Fruit fly (Drosophila melanogaster) whole organism, wandering third instar larva: ENCODE measurements around the gene Naa15-16.

Experiments
- CG9705 ChIP-seq: fragments of 200-800 bp; sonication (Bioruptor generic); optimal IDR thresholded peaks from 2 replicates; lab custom pipeline; 2018; ENCODE audit warnings: missing biosample characterization, mild to moderate bottlenecking, missing genetic modification characterization
- dsf ChIP-seq: sonication (Bioruptor generic); optimal IDR thresholded peaks from 2 replicates; lab custom pipeline; 2016; ENCODE audit warnings: missing biosample characterization, missing genetic modification characterization, borderline replicate concordance

DNA sequence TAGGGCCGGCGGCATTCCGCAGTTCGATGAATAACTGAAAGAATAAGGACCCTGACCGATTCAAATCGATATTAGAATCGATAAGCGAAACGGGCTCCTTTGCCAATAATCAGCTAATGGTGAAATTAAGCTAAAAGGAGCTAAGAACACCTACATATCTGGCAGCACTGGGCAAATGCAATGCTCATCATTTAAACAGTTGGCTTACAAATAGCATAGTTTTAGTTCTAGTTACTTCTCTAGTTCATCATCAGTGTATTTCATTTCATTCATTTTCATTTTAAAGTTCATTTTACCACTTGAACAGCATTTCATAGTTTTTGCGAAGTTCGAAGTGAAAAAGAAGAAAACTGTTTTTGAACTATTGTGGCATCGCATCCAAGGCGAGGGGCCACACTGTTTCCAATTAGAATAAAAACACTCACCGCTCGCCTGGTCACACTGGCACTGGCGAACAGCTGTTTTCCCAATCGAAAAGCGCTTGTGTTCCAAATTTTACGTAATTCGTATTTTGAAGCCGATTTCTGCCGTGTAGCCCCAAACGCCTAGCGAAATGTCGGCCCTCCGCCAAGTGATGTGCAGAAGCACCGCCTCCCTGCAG lies 12.3 kb downstream of the Naa15-16 start, which contains the start of the genes pcm and ND-18:
- TF ChIP-seq CG9705 (GFP tag; lab: Kevin White, UChicago) (no peak), dsf (GFP tag; lab: Kevin White, UChicago) (no peak)
